Worm (Caenorhabditis elegans): Measurements from ENCODE around the gene cal-5.
A peak's percentile ranks its signal among the peaks of the same experiment; 100 is the strongest.

DNA sequence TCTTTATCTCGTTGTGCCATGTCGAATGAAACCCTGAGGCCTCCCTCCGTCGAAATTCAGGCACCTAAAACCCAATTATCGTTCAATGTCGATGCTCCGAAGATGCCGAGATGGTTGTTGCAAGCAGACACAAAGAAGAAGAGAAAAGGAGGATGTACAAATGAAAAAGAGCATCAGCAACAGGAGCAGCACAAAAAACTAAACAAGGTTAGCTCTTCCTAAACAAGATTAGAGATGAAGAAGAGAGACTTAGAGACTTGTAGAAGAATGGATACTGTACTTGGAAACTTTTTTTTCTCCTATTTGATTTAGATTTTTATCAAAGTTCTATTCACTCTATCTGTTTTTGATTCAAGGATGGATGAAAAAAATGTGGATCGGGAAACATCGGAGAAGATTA lies 39.8 kb upstream of the cal-5 start:
- TF ChIP-seq lsy-2 (tag; optimal IDR thresholded peaks at IDR 0.05), result peak in 1 of 2 experiments; percentile 39
- TF ChIP-seq ZK546.5 (tag; optimal IDR thresholded peaks at IDR 0.05), result no peak
- no peak for TF ChIP-seq gmeb-1 (tag; optimal IDR thresholded peaks at IDR 0.05)
- TF ChIP-seq snpc-4 (tag; optimal IDR thresholded peaks at IDR 0.05), result no peak
- TF ChIP-seq ceh-82 (tag; optimal IDR thresholded peaks at IDR 0.05), result no peak
- peak; percentile 0 for TF ChIP-seq crh-2 (tag; optimal IDR thresholded peaks at IDR 0.05)
- no peak for TF ChIP-seq elt-3 (tag; optimal IDR thresholded peaks at IDR 0.05)
- no peak for TF ChIP-seq mab-5 (tag; optimal IDR thresholded peaks at IDR 0.05)
- TF ChIP-seq ama-1 (optimal IDR thresholded peaks at IDR 0.05), result no peak
- no peak for TF ChIP-seq egl-27 (tag; optimal IDR thresholded peaks at IDR 0.05)
